Fruit fly (Drosophila melanogaster): Measurements from ENCODE around the gene Sec61gamma.

The Sec61gamma gene

dm6 chrX:19692951-19693698 is 50.0 kb downstream of the Sec61gamma start, which contains the start of gene Mer (continued):
- TF ChIP-seq CG15269 (tag; optimal IDR thresholded peaks at IDR 0.05) = peak; percentile 86
- peak; percentile 51 for TF ChIP-seq CG12236 (GFP tag; optimal IDR thresholded peaks at IDR 0.05)
- TF ChIP-seq Bdp1 (GFP tag; optimal IDR thresholded peaks at IDR 0.05) = peak; percentile 73
- TF ChIP-seq Jarid2 (GFP tag; optimal IDR thresholded peaks at IDR 0.05) = no peak
- peak; percentile 57; the same call in 1 of the 3 replicates for TF ChIP-seq H15 (GFP tag; IDR thresholded peaks at IDR 0.05)
- peak; percentile 57 for TF ChIP-seq CG9437 (GFP tag; optimal IDR thresholded peaks at IDR 0.05)
- peak; percentile 71 for TF ChIP-seq p53 (GFP tag; optimal IDR thresholded peaks at IDR 0.05)
- TF ChIP-seq pnt (GFP tag; optimal IDR thresholded peaks at IDR 0.05) = peak; percentile 76
- TF ChIP-seq HLH3B (GFP tag; IDR thresholded peaks at IDR 0.05) = peak; percentile 83
- TF ChIP-seq gsb (GFP tag; IDR thresholded peaks at IDR 0.05) = peak; percentile 71
- peak; percentile 79 for TF ChIP-seq NC2β (GFP tag; optimal IDR thresholded peaks at IDR 0.05)
- TF ChIP-seq CG34376 (GFP tag; optimal IDR thresholded peaks at IDR 0.05) = peak; percentile 90
- TF ChIP-seq CG2120 (GFP tag; optimal IDR thresholded peaks at IDR 0.05) = peak; percentile 89
- TF ChIP-seq Dek (tag; optimal IDR thresholded peaks at IDR 0.05) = peak; percentile 74
- peak; percentile 51; the same call in 1 of the 2 replicates for TF ChIP-seq klu (GFP tag; IDR thresholded peaks at IDR 0.05)
- TF ChIP-seq grn (GFP tag; optimal IDR thresholded peaks at IDR 0.05) = no peak
- TF ChIP-seq Trl (optimal IDR thresholded peaks at IDR 0.05) = no peak
- peak; percentile 89 for TF ChIP-seq Trl (GFP tag; optimal IDR thresholded peaks at IDR 0.05)
- peak; percentile 67 for TF ChIP-seq Oaz (GFP tag; IDR thresholded peaks at IDR 0.05)
- TF ChIP-seq jumu (GFP tag; optimal IDR thresholded peaks at IDR 0.05) = peak; percentile 85
- TF ChIP-seq Hmr (GFP tag; optimal IDR thresholded peaks at IDR 0.05) = peak; percentile 87
- peak; percentile 92 for TF ChIP-seq Antp (GFP tag; optimal IDR thresholded peaks at IDR 0.05)
- TF ChIP-seq CG18262 (tag; optimal IDR thresholded peaks at IDR 0.05) = peak; percentile 84
- TF ChIP-seq maf-S (GFP tag; optimal IDR thresholded peaks at IDR 0.05) = peak; percentile 81
- peak; percentile 59 for TF ChIP-seq oc (tag; optimal IDR thresholded peaks at IDR 0.05)
- TF ChIP-seq CG34422 (GFP tag; IDR thresholded peaks at IDR 0.05) = peak; percentile 88
- peak; percentile 91 for TF ChIP-seq scrt (GFP tag; optimal IDR thresholded peaks at IDR 0.05)
- peak; percentile 76 for TF ChIP-seq CG33213 (GFP tag; optimal IDR thresholded peaks at IDR 0.05)
- TF ChIP-seq HLH4C (GFP tag; IDR thresholded peaks at IDR 0.05; ENCODE audit: partially characterized antibody) = no peak
- peak; percentile 79 for TF ChIP-seq tgo (GFP tag; IDR thresholded peaks at IDR 0.05)
- peak; percentile 57 for TF ChIP-seq Usf (GFP tag; optimal IDR thresholded peaks at IDR 0.05)
- TF ChIP-seq kni (GFP tag; optimal IDR thresholded peaks at IDR 0.05) = peak; percentile 1
- TF ChIP-seq shn (GFP tag; optimal IDR thresholded peaks at IDR 0.05) = peak; percentile 89
- peak; percentile 92 for TF ChIP-seq CG11695 (GFP tag; IDR thresholded peaks at IDR 0.05)
- peak; percentile 66 for TF ChIP-seq CG9215 (GFP tag; IDR thresholded peaks at IDR 0.05)
- TF ChIP-seq CG7963 (GFP tag; IDR thresholded peaks at IDR 0.05; ENCODE audit: partially characterized antibody) = no peak
- TF ChIP-seq pum (GFP tag; optimal IDR thresholded peaks at IDR 0.05) = peak; percentile 78
- peak; percentile 90 for TF ChIP-seq Meics (GFP tag; optimal IDR thresholded peaks at IDR 0.05)
- TF ChIP-seq CG14860 (GFP tag; IDR thresholded peaks at IDR 0.05; ENCODE audit: partially characterized antibody) = no peak
- peak; percentile 45 for TF ChIP-seq Adf1 (GFP tag; IDR thresholded peaks at IDR 0.05)
- TF ChIP-seq knrl (GFP tag; IDR thresholded peaks at IDR 0.05; ENCODE audit: partially characterized antibody) = no peak
- TF ChIP-seq CG7839 (tag; optimal IDR thresholded peaks at IDR 0.05) = peak; percentile 85
- no peak for TF ChIP-seq nau (GFP tag; optimal IDR thresholded peaks at IDR 0.05)
- peak; percentile 59 for TF ChIP-seq stwl (tag; optimal IDR thresholded peaks at IDR 0.05)
- TF ChIP-seq Doc2 (GFP tag; IDR thresholded peaks at IDR 0.05) = no peak
- TF ChIP-seq tna (GFP tag; IDR thresholded peaks at IDR 0.05; ENCODE audit: partially characterized antibody) = peak; percentile 38; the same call in 1 of the 2 replicates
- TF ChIP-seq CG1529 (GFP tag; optimal IDR thresholded peaks at IDR 0.05) = peak; percentile 70
- peak; percentile 56 for TF ChIP-seq Spps (tag; optimal IDR thresholded peaks at IDR 0.05)
- peak; percentile 62 for TF ChIP-seq CG4360 (GFP tag; IDR thresholded peaks at IDR 0.05)
- peak; percentile 63 for TF ChIP-seq Rx (GFP tag; IDR thresholded peaks at IDR 0.05)

Data from whole organism, embryonic.